Fruit fly (Drosophila melanogaster) whole organism, embryonic: ENCODE results near the gene CG14258.
A peak's percentile ranks its signal among the peaks of the same experiment; 100 is the strongest.

Source experiments
- Ada2b ChIP-seq: fragments of 200-800 bp; sonication (Bioruptor generic); IDR thresholded peaks from 2 replicates; pipeline ENCODE4 v1.3.6; 2022; ENCODE audit warnings: missing biosample characterization, missing genetic modification characterization
- Bgb ChIP-seq: fragments of 200-800 bp; sonication (Bioruptor generic); IDR thresholded peaks from 2 replicates; pipeline ENCODE4 v1.3.6; 2022; ENCODE audit warnings: missing biosample characterization, missing genetic modification characterization; ENCODE audit not compliant: partially characterized antibody
- CG12071 ChIP-seq: fragments of 200-800 bp; sonication (Bioruptor generic); optimal IDR thresholded peaks from 3 replicates; lab custom pipeline; 2018; ENCODE audit warnings: missing biosample characterization, mild to moderate bottlenecking, missing genetic modification characterization
- CG12104 ChIP-seq: fragments of 200-800 bp; sonication (Bioruptor generic); optimal IDR thresholded peaks from 3 replicates; lab custom pipeline; 2016; ENCODE audit warnings: missing biosample characterization, missing genetic modification characterization
- CG12659 ChIP-seq: fragments of 200-800 bp; sonication (Bioruptor generic); optimal IDR thresholded peaks from 3 replicates; lab custom pipeline; 2017; ENCODE audit warnings: mild to moderate bottlenecking, missing biosample characterization, missing genetic modification reagents, missing genetic modification characterization
- CG14667 ChIP-seq: fragments of 200-800 bp; sonication (Bioruptor generic); IDR thresholded peaks from 2 replicates; pipeline ENCODE4 v1.3.6; 2022; ENCODE audit warnings: missing biosample characterization, missing genetic modification characterization
- CG14710 ChIP-seq: fragments of 200-800 bp; sonication (Bioruptor generic); optimal IDR thresholded peaks from 3 replicates; lab custom pipeline; 2019; ENCODE audit warnings: missing biosample characterization, mild to moderate bottlenecking, missing genetic modification characterization, moderate library complexity
- CG1603 ChIP-seq: fragments of 200-800 bp; sonication (Bioruptor generic); optimal IDR thresholded peaks from 2 replicates; lab custom pipeline; 2019; ENCODE audit warnings: missing biosample characterization, mild to moderate bottlenecking, missing genetic modification characterization, moderate library complexity
- CG17186 ChIP-seq: fragments of 200-800 bp; sonication (Bioruptor generic); optimal IDR thresholded peaks from 3 replicates; lab custom pipeline; 2017; ENCODE audit warnings: missing biosample characterization, missing genetic modification reagents, missing genetic modification characterization
- CG17385 ChIP-seq: fragments of 200-800 bp; sonication (Bioruptor generic); optimal IDR thresholded peaks from 3 replicates; lab custom pipeline; 2018; ENCODE audit warnings: missing biosample characterization, mild to moderate bottlenecking, missing genetic modification characterization
- CG1792 ChIP-seq: fragments of 200-800 bp; sonication (Bioruptor generic); optimal IDR thresholded peaks from 2 replicates; lab custom pipeline; 2016; ENCODE audit warnings: missing biosample characterization, missing genetic modification characterization
- CG32772 ChIP-seq: fragments of 200-800 bp; sonication (Bioruptor generic); IDR thresholded peaks from 2 replicates; pipeline ENCODE4 v1.3.6; 2022; ENCODE audit warnings: missing biosample characterization, missing genetic modification characterization
- CG33213 ChIP-seq: fragments of 200-800 bp; sonication (Bioruptor generic); optimal IDR thresholded peaks from 3 replicates; lab custom pipeline; 2016; ENCODE audit warnings: missing biosample characterization, missing genetic modification characterization
- CG3847 ChIP-seq: fragments of 200-800 bp; sonication (Bioruptor generic); IDR thresholded peaks from 2 replicates; pipeline ENCODE4 v1.3.6; 2022; ENCODE audit warnings: missing biosample characterization, missing genetic modification characterization
- CG4328 ChIP-seq: fragments of 200-800 bp; sonication (Bioruptor generic); optimal IDR thresholded peaks from 3 replicates; lab custom pipeline; 2017; ENCODE audit warnings: missing biosample characterization, missing genetic modification reagents, missing genetic modification characterization
- CG4360 ChIP-seq: fragments of 200-800 bp; sonication (Bioruptor generic); IDR thresholded peaks from 2 replicates; pipeline ENCODE4 v1.3.6; 2022; ENCODE audit warnings: missing biosample characterization, missing genetic modification characterization
- CG7372 ChIP-seq: fragments of 200-800 bp; sonication (Bioruptor generic); IDR thresholded peaks from 2 replicates; pipeline ENCODE4 v1.3.6; 2022; ENCODE audit warnings: missing biosample characterization, missing genetic modification characterization
- CG7786 ChIP-seq: fragments of 200-800 bp; sonication (Bioruptor generic); optimal IDR thresholded peaks from 2 replicates; lab custom pipeline; 2016; ENCODE audit warnings: missing biosample characterization, missing genetic modification characterization
- CG9797 ChIP-seq: fragments of 200-800 bp; sonication (Bioruptor generic); optimal IDR thresholded peaks from 3 replicates; lab custom pipeline; 2018; ENCODE audit warnings: missing biosample characterization, mild to moderate bottlenecking, missing genetic modification characterization
- CrebB ChIP-seq: fragments of 200-800 bp; sonication (Bioruptor generic); optimal IDR thresholded peaks from 3 replicates; lab custom pipeline; 2018; ENCODE audit warnings: missing biosample characterization, mild to moderate bottlenecking, missing genetic modification characterization
- Dfd ChIP-seq, 2 experiments: fragments of >200 bp; optimal IDR thresholded peaks; 2 replicates each; lab custom pipeline; 2017; ENCODE audit warnings: missing biosample characterization in 2 of 2, missing genetic modification characterization in 2 of 2
- MBD-R2 ChIP-seq: fragments of 200-800 bp; sonication (Bioruptor generic); IDR thresholded peaks from 2 replicates; pipeline ENCODE4 v1.3.6; 2022; ENCODE audit warnings: missing biosample characterization, missing genetic modification characterization
- MESR4 ChIP-seq: fragments of 200-800 bp; sonication (Bioruptor generic); optimal IDR thresholded peaks from 2 replicates; lab custom pipeline; 2018; ENCODE audit warnings: missing biosample characterization, mild to moderate bottlenecking, missing genetic modification characterization, moderate library complexity
- Max ChIP-seq: fragments of 200-800 bp; sonication (Bioruptor generic); optimal IDR thresholded peaks from 2 replicates; lab custom pipeline; 2016; ENCODE audit warnings: missing biosample characterization, mild to moderate bottlenecking, missing genetic modification characterization
- Med ChIP-seq: fragments of 200-800 bp; sonication (Bioruptor generic); peaks from one replicate; lab custom pipeline; 2016; ENCODE audit warnings: missing biosample characterization, missing genetic modification characterization, mild to moderate bottlenecking, inconsistent platforms, moderate library complexity
- TFAM ChIP-seq: fragments of 200-800 bp; sonication (Bioruptor generic); optimal IDR thresholded peaks from 2 replicates; lab custom pipeline; 2017; ENCODE audit warnings: missing biosample characterization, missing genetic modification characterization, inconsistent platforms
- amos ChIP-seq: fragments of 200-800 bp; sonication (Bioruptor generic); IDR thresholded peaks from 2 replicates; pipeline ENCODE4 v1.3.6; 2022; ENCODE audit warnings: missing biosample characterization, missing genetic modification characterization; ENCODE audit not compliant: partially characterized antibody
- aop ChIP-seq: fragments of 200-800 bp; sonication (Bioruptor generic); IDR thresholded peaks from 2 replicates; pipeline ENCODE4 v1.3.6; 2022; ENCODE audit warnings: missing biosample characterization, missing genetic modification characterization
- ara ChIP-seq: fragments of 200-800 bp; sonication (Bioruptor generic); IDR thresholded peaks from 2 replicates; pipeline ENCODE4 v1.3.6; 2022; ENCODE audit warnings: missing biosample characterization, missing genetic modification characterization
- bbx ChIP-seq: fragments of 200-800 bp; sonication (Bioruptor generic); IDR thresholded peaks from 2 replicates; pipeline ENCODE4 v1.3.6; 2022; ENCODE audit warnings: missing biosample characterization, missing genetic modification characterization; ENCODE audit not compliant: partially characterized antibody
- chinmo ChIP-seq: fragments of 200-800 bp; sonication (Bioruptor generic); IDR thresholded peaks from 4 replicates; pipeline ENCODE4 v1.3.6; 2022; ENCODE audit warnings: missing biosample characterization, missing genetic modification characterization; ENCODE audit not compliant: partially characterized antibody
- disco-r ChIP-seq: fragments of 200-800 bp; sonication (Bioruptor generic); optimal IDR thresholded peaks from 2 replicates; lab custom pipeline; 2016; ENCODE audit warnings: missing biosample characterization, missing genetic modification characterization
- dm ChIP-seq: fragments of 200-800 bp; sonication (Bioruptor generic); optimal IDR thresholded peaks from 3 replicates; lab custom pipeline; 2016; ENCODE audit warnings: missing biosample characterization, missing genetic modification characterization
- fru ChIP-seq: fragments of >200 bp; optimal IDR thresholded peaks from 2 replicates; lab custom pipeline; 2017
- ftz-f1 ChIP-seq: fragments of 200-800 bp; sonication (Bioruptor generic); optimal IDR thresholded peaks from 2 replicates; lab custom pipeline; 2016; ENCODE audit warnings: missing biosample characterization, missing genetic modification characterization
- gsb ChIP-seq: fragments of 200-800 bp; sonication (Bioruptor generic); IDR thresholded peaks from 2 replicates; pipeline ENCODE4 v1.3.6; 2022; ENCODE audit warnings: missing biosample characterization, missing genetic modification characterization
- hb ChIP-seq: fragments of 200-800 bp; sonication (Bioruptor generic); IDR thresholded peaks from 3 replicates; pipeline ENCODE4 v1.3.6; 2022; ENCODE audit warnings: missing biosample characterization, missing genetic modification characterization; ENCODE audit not compliant: partially characterized antibody
- her ChIP-seq: fragments of 200-800 bp; sonication (Bioruptor generic); optimal IDR thresholded peaks from 2 replicates; lab custom pipeline; 2016; ENCODE audit warnings: missing biosample characterization, missing genetic modification characterization
- lola ChIP-seq, 3 experiments: fragments of >200 bp in 2 of 3; fragments of 200-800 bp in 1 of 3; sonication (Bioruptor generic) in 1 of 3; optimal IDR thresholded peaks; 2 replicates each; lab custom pipeline; 2017 to 2019; ENCODE audit warnings: missing biosample characterization in 3 of 3, missing genetic modification characterization in 3 of 3, mild to moderate bottlenecking in 1 of 3, moderate library complexity in 1 of 3
- p53 ChIP-seq: fragments of 200-800 bp; sonication (Bioruptor generic); optimal IDR thresholded peaks from 2 replicates; lab custom pipeline; 2016; ENCODE audit warnings: missing biosample characterization, missing genetic modification characterization
- pnt ChIP-seq: fragments of 200-800 bp; sonication (Bioruptor generic); optimal IDR thresholded peaks from 3 replicates; lab custom pipeline; 2016; ENCODE audit warnings: missing biosample characterization, missing genetic modification characterization
- ranshi ChIP-seq: fragments of 200-800 bp; sonication (Bioruptor generic); IDR thresholded peaks from 2 replicates; pipeline ENCODE4 v1.3.6; 2022; ENCODE audit warnings: missing biosample characterization, missing genetic modification characterization
- row ChIP-seq: fragments of 200-800 bp; sonication (Bioruptor generic); IDR thresholded peaks from 3 replicates; pipeline ENCODE4 v1.3.6; 2022; ENCODE audit warnings: missing biosample characterization, missing genetic modification characterization
- sc ChIP-seq, 3 experiments: fragments of >200 bp in 2 of 3; fragments of 200-800 bp in 1 of 3; sonication (Bioruptor generic) in 1 of 3; optimal IDR thresholded peaks; 2 replicates in 2 of 3; 3 replicates in 1 of 3; lab custom pipeline; 2017; ENCODE audit warnings: mild to moderate bottlenecking in 1 of 3, missing biosample characterization in 1 of 3, missing genetic modification characterization in 1 of 3, missing genetic modification reagents in 1 of 3
- tna ChIP-seq: fragments of 200-800 bp; sonication (Bioruptor generic); IDR thresholded peaks from 2 replicates; pipeline ENCODE4 v1.3.6; 2022; ENCODE audit warnings: missing biosample characterization, missing genetic modification characterization; ENCODE audit not compliant: partially characterized antibody

CG14258 gene

DNA sequence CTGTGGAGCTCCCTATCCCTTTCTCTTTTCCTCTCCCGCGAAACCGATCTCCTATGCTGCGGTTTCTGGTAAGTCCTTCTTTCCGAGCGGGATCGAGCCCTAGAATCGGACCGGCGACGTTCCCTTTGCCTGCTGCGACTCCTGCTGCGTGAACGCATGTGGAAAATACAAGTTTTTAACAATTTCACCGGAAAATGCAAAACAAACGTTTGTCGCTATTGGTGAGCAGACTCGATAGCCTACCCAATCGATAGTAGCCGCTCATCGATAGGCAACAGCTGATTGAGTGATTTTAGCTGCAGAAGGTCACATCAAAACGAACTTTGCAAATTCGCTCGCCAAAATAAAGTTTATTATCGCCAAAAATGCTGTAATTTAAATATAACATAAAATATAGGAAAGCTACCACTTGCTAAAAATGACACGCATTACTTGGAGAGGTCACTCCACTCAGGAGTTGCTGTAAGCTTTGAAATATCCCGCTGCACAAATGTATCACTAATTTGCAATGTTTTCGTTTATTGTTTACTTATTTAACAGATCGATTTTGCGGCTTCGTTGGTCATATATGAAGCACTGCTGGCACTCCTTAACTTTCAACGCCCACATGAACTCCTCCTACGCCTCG lies 23.6 kb downstream of the CG14258 start, which contains the start of the genes CG6066 and CG5880 (continued):
- TF ChIP-seq CG14710 (tag; lab: Kevin White, UChicago) (peak; percentile 14), CG7372 (GFP tag; lab: Robert Waterston, UW) (no peak), CG7786 (GFP tag; lab: Kevin White, UChicago) (no peak), pnt (GFP tag; lab: Kevin White, UChicago) (no peak), Bgb (GFP tag; lab: Robert Waterston, UW) (peak; percentile 85), Ada2b (GFP tag; lab: Robert Waterston, UW) (no peak), Med (GFP tag; lab: Kevin White, UChicago) (peak; percentile 65), CG17186 (GFP tag; lab: Kevin White, UChicago) (no peak), tna (GFP tag; lab: Robert Waterston, UW) (peak; percentile 65), CG4328 (no peak), hb (peak; percentile 74; the same call in 1 of the 3 replicates), aop (no peak), bbx (GFP tag; lab: Robert Waterston, UW) (peak; percentile 90), CG12071 (GFP tag; lab: Kevin White, UChicago) (no peak), CrebB (tag; lab: Kevin White, UChicago) (no peak), CG14667 (GFP tag; lab: Robert Waterston, UW) (no peak), lola (GFP tag; optimal IDR thresholded peaks at IDR 0.05; lab: Kevin White, UChicago) (no peak), CG4360 (GFP tag; lab: Robert Waterston, UW) (no peak), dm (no peak), TFAM (no peak), disco-r (GFP tag; lab: Kevin White, UChicago) (no peak), CG12659 (GFP tag; lab: Kevin White, UChicago) (no peak), Max (GFP tag; lab: Kevin White, UChicago) (no peak), CG1792 (GFP tag; lab: Kevin White, UChicago) (no peak), gsb (GFP tag; lab: Robert Waterston, UW) (no peak), ara (GFP tag; lab: Robert Waterston, UW) (no peak), CG17385 (GFP tag; lab: Kevin White, UChicago) (no peak), MESR4 (peak; percentile 63), CG12104 (no peak), her (no peak), CG33213 (GFP tag; lab: Kevin White, UChicago) (no peak), ranshi (GFP tag; lab: Robert Waterston, UW) (no peak), chinmo (GFP tag; lab: Robert Waterston, UW) (peak; percentile 79; the same call in 1 of the 4 replicates), p53 (GFP tag; lab: Kevin White, UChicago) (no peak), row (GFP tag; lab: Robert Waterston, UW) (0 out of 3 replicates have a peak, but pooled peaks have one; percentile 7), MBD-R2 (GFP tag; lab: Robert Waterston, UW) (peak; percentile 97), amos (GFP tag; lab: Robert Waterston, UW) (peak; percentile 85), CG32772 (GFP tag; lab: Robert Waterston, UW) (no peak), CG3847 (GFP tag; lab: Robert Waterston, UW) (no peak), ftz-f1 (GFP tag; lab: Kevin White, UChicago) (peak; percentile 81), fru (lab: Kevin White, UChicago) (no peak), Dfd (GFP tag; optimal IDR thresholded peaks at IDR 0.05; lab: Kevin White, UChicago) (no peak), CG9797 (GFP tag; lab: Kevin White, UChicago) (peak; percentile 80), CG1603 (tag; lab: Kevin White, UChicago) (no peak), sc (optimal IDR thresholded peaks at IDR 0.05; lab: Kevin White, UChicago) (no peak), sc (GFP tag; optimal IDR thresholded peaks at IDR 0.05; lab: Kevin White, UChicago) (no peak)
